Worm (Caenorhabditis elegans) whole organism, L3 larva: Measurements from ENCODE around the gene C15C7.4.
A peak's percentile ranks its signal among the peaks of the same experiment; 100 is the strongest.

Experiments used
- ceh-16 ChIP-seq: sonication (generic microtip); optimal IDR thresholded peaks from 2 replicates; lab custom pipeline; 2017; ENCODE audit warnings: missing biosample characterization, missing genetic modification characterization
- daf-12 ChIP-seq: fragments of 150-350 bp; optimal IDR thresholded peaks from 2 replicates; lab custom pipeline; 2014; ENCODE audit warnings: missing biosample characterization, missing genetic modification reagents, missing genetic modification characterization
- fkh-10 ChIP-seq: sonication (generic microtip); optimal IDR thresholded peaks from 2 replicates; lab custom pipeline; 2017; ENCODE audit warnings: missing biosample characterization, missing genetic modification reagents, missing genetic modification characterization

DNA sequence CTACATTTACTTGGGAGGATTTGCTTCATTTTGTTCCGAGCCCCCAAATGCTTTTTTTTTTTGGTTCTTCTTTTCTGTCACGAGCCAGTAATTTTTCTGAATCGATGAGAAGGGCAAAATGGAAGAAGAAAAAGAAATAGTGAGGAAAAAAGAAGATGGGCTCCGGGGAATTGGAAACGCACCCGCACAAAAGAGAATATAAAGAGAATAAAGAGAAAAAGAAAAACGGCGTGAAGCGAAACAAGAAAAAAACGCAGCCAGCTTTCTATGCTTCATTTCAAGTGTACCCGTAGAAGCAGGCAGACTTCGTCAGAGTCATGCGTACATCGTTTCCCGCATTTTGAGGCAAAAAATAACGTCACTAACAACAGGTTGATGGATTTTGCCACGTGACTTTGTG, 34.3 kb upstream of the C15C7.4 start:
- no peak for TF ChIP-seq daf-12 (tag; lab: Kevin White, UChicago)
- TF ChIP-seq fkh-10 (GFP tag; lab: Kevin White, UChicago) = peak; percentile 64
- TF ChIP-seq ceh-16 = no peak
